Worm (Caenorhabditis elegans) whole organism, young adult: ENCODE data around the gene M163.21.

ENCODE experiments used
- B0019.2 ChIP-seq: fragments of 200-800 bp; sonication (Bioruptor generic); conservative IDR thresholded peaks from 2 replicates; pipeline ENCODE4 v1.3.6; 2022; ENCODE audit warnings: missing genetic modification reagents, missing genetic modification characterization, missing compliant biosample characterization
- B0261.1 ChIP-seq: sonication (generic microtip); optimal IDR thresholded peaks from 2 replicates; lab custom pipeline; 2016; ENCODE audit warnings: mild to moderate bottlenecking, missing genetic modification characterization, moderate library complexity, missing compliant biosample characterization
- B0336.3 ChIP-seq: fragments of 200-800 bp; sonication (Bioruptor generic); IDR thresholded peaks from 2 replicates; pipeline ENCODE4 v1.3.6; 2022; ENCODE audit warnings: missing genetic modification characterization, missing compliant biosample characterization
- D2030.7 ChIP-seq: fragments of 200-800 bp; sonication (Bioruptor generic); IDR thresholded peaks from 2 replicates; pipeline ENCODE4 v1.3.6; 2022; ENCODE audit warnings: missing genetic modification reagents, missing genetic modification characterization, missing compliant biosample characterization
- F23B12.7 ChIP-seq: sonication (generic microtip); optimal IDR thresholded peaks from 2 replicates; lab custom pipeline; 2017; ENCODE audit warnings: missing genetic modification characterization, mild to moderate bottlenecking, missing compliant biosample characterization, antibody characterized with exemption, moderate library complexity; ENCODE audit not compliant: insufficient read depth
- F37B4.10 ChIP-seq: fragments of 200-800 bp; sonication (Bioruptor generic); IDR thresholded peaks from 2 replicates; pipeline ENCODE4 v1.3.6; 2022; ENCODE audit warnings: missing genetic modification characterization, missing compliant biosample characterization
- F52B5.7 ChIP-seq: sonication (generic microtip); optimal IDR thresholded peaks from 2 replicates; lab custom pipeline; 2016; ENCODE audit warnings: mild to moderate bottlenecking, missing genetic modification characterization, missing compliant biosample characterization
- F57A8.1 ChIP-seq: fragments of 200-800 bp; sonication (Bioruptor generic); optimal IDR thresholded peaks from 2 replicates; lab custom pipeline; 2018; ENCODE audit warnings: mild to moderate bottlenecking, missing genetic modification characterization, moderate library complexity, missing compliant biosample characterization
- K12H6.12 ChIP-seq: fragments of 200-800 bp; sonication (Bioruptor generic); optimal IDR thresholded peaks from 2 replicates; lab custom pipeline; 2018; ENCODE audit warnings: mild to moderate bottlenecking, missing genetic modification characterization, missing compliant biosample characterization
- Y53F4B.3 ChIP-seq: fragments of 200-800 bp; sonication (Bioruptor generic); IDR thresholded peaks from 2 replicates; pipeline ENCODE4 v1.3.6; 2022; ENCODE audit warnings: missing genetic modification reagents, missing genetic modification characterization, missing compliant biosample characterization
- Y56A3A.18 ChIP-seq: fragments of 200-800 bp; sonication (Bioruptor generic); IDR thresholded peaks from 2 replicates; pipeline ENCODE4 v1.3.6; 2022; ENCODE audit warnings: missing genetic modification reagents, missing genetic modification characterization, missing compliant biosample characterization
- Y67H2A.10 ChIP-seq: fragments of 200-800 bp; sonication (Bioruptor generic); conservative IDR thresholded peaks from 2 replicates; pipeline ENCODE4 v1.3.6; 2022; ENCODE audit warnings: missing genetic modification reagents, missing genetic modification characterization, missing compliant biosample characterization
- akir-1 ChIP-seq: fragments of 200-800 bp; sonication (Bioruptor generic); optimal IDR thresholded peaks from 2 replicates; lab custom pipeline; 2018; ENCODE audit warnings: mild to moderate bottlenecking, missing genetic modification characterization, moderate library complexity, missing compliant biosample characterization
- ama-1 ChIP-seq, 3 experiments: fragments of 150-350 bp in 1 of 3; sonication (generic microtip) in 2 of 3; optimal IDR thresholded peaks; 2 replicates each; lab custom pipeline; 2014 to 2018; ENCODE audit warnings: missing biosample characterization in 2 of 3, missing genetic modification characterization in 2 of 3, missing genetic modification reagents in 2 of 3
- aptf-3 ChIP-seq: fragments of 200-800 bp; sonication (Bioruptor generic); IDR thresholded peaks from 2 replicates; pipeline ENCODE4 v1.3.6; 2022; ENCODE audit warnings: missing genetic modification characterization, missing compliant biosample characterization
- cebp-1 ChIP-seq, 2 experiments: fragments of 200-800 bp in 1 of 2; sonication (Bioruptor generic) in 1 of 2; sonication (generic microtip) in 1 of 2; IDR thresholded peaks in 1 of 2; optimal IDR thresholded peaks in 1 of 2; 2 replicates each; pipeline versions ENCODE4 v1.3.6 to Lab custom; 2017 to 2022; ENCODE audit warnings: missing compliant biosample characterization in 2 of 2, missing genetic modification characterization in 2 of 2, mild to moderate bottlenecking in 1 of 2, missing genetic modification reagents in 1 of 2, moderate library complexity in 1 of 2
- cebp-2 ChIP-seq: fragments of 200-800 bp; sonication (Bioruptor generic); IDR thresholded peaks from 2 replicates; pipeline ENCODE4 v1.3.6; 2022; ENCODE audit warnings: missing genetic modification characterization, missing compliant biosample characterization
- ceh-40 ChIP-seq: fragments of 200-800 bp; sonication (Bioruptor generic); IDR thresholded peaks from 2 replicates; pipeline ENCODE4 v1.3.6; 2022; ENCODE audit warnings: missing genetic modification characterization, missing compliant biosample characterization
- ceh-58 ChIP-seq: fragments of 200-800 bp; sonication (Bioruptor generic); IDR thresholded peaks from 2 replicates; pipeline ENCODE4 v1.3.6; 2022; ENCODE audit warnings: missing genetic modification characterization, missing compliant biosample characterization
- ceh-79 ChIP-seq: sonication (generic microtip); optimal IDR thresholded peaks from 2 replicates; lab custom pipeline; 2017; ENCODE audit warnings: mild to moderate bottlenecking, missing genetic modification characterization, missing compliant biosample characterization
- ceh-91 ChIP-seq: fragments of 200-800 bp; sonication (Bioruptor generic); IDR thresholded peaks from 2 replicates; pipeline ENCODE4 v1.3.6; 2022; ENCODE audit warnings: missing genetic modification reagents, missing genetic modification characterization, missing compliant biosample characterization
- die-1 ChIP-seq: sonication (generic microtip); optimal IDR thresholded peaks from 2 replicates; lab custom pipeline; 2016; ENCODE audit warnings: missing genotype, mild to moderate bottlenecking, missing genetic modification characterization, missing compliant biosample characterization
- dox-1 ChIP-seq: fragments of 200-800 bp; sonication (Bioruptor generic); IDR thresholded peaks from 2 replicates; pipeline ENCODE4 v1.3.6; 2022; ENCODE audit warnings: missing genetic modification reagents, missing genetic modification characterization, missing compliant biosample characterization
- dpff-1 ChIP-seq: sonication (generic microtip); optimal IDR thresholded peaks from 2 replicates; lab custom pipeline; 2017; ENCODE audit warnings: mild to moderate bottlenecking, missing genetic modification characterization, missing compliant biosample characterization
- dpl-1 ChIP-seq: fragments of 150-350 bp; optimal IDR thresholded peaks from 2 replicates; lab custom pipeline; 2014; ENCODE audit warnings: missing biosample characterization, missing genetic modification reagents, missing genetic modification characterization
- egl-44 ChIP-seq: fragments of 200-800 bp; sonication (Bioruptor generic); IDR thresholded peaks from 2 replicates; pipeline ENCODE4 v1.3.6; 2022; ENCODE audit warnings: missing genetic modification reagents, missing genetic modification characterization, missing compliant biosample characterization
- fkh-3 ChIP-seq: sonication (generic microtip); optimal IDR thresholded peaks from 2 replicates; lab custom pipeline; 2016; ENCODE audit warnings: mild to moderate bottlenecking, missing genetic modification characterization, missing compliant biosample characterization
- hlh-26 ChIP-seq: fragments of 200-800 bp; sonication (Bioruptor generic); conservative IDR thresholded peaks from 2 replicates; pipeline ENCODE4 v1.3.6; 2022; ENCODE audit warnings: missing genetic modification reagents, missing genetic modification characterization, missing compliant biosample characterization
- hmg-20 ChIP-seq: fragments of 200-800 bp; sonication (Bioruptor generic); IDR thresholded peaks from 2 replicates; pipeline ENCODE4 v1.3.6; 2022; ENCODE audit warnings: missing genetic modification reagents, missing genetic modification characterization, missing compliant biosample characterization
- let-607 ChIP-seq, 2 experiments: fragments of 200-800 bp in 1 of 2; sonication (Bioruptor generic) in 1 of 2; sonication (generic microtip) in 1 of 2; optimal IDR thresholded peaks; 2 replicates each; lab custom pipeline; 2016 to 2018; ENCODE audit warnings: mild to moderate bottlenecking in 2 of 2, missing compliant biosample characterization in 2 of 2, missing genetic modification characterization in 2 of 2, moderate library complexity in 2 of 2, missing genotype in 1 of 2
- lin-40 ChIP-seq: sonication (generic microtip); optimal IDR thresholded peaks from 2 replicates; lab custom pipeline; 2016; ENCODE audit warnings: missing genetic modification characterization, mild to moderate bottlenecking, missing compliant biosample characterization, missing genotype, missing genetic modification reagents
- lir-1 ChIP-seq: fragments of 200-800 bp; sonication (Bioruptor generic); conservative IDR thresholded peaks from 2 replicates; pipeline ENCODE4 v1.3.6; 2022; ENCODE audit warnings: missing genetic modification reagents, missing genetic modification characterization, missing compliant biosample characterization
- lsy-27 ChIP-seq: sonication (generic microtip); optimal IDR thresholded peaks from 2 replicates; lab custom pipeline; 2017; ENCODE audit warnings: missing genetic modification characterization, mild to moderate bottlenecking, missing compliant biosample characterization, antibody characterized with exemption, missing genotype, borderline replicate concordance; ENCODE audit not compliant: insufficient read depth
- madf-3 ChIP-seq: fragments of 200-800 bp; sonication (Bioruptor generic); IDR thresholded peaks from 2 replicates; pipeline ENCODE4 v1.3.6; 2022; ENCODE audit warnings: missing genetic modification reagents, missing genetic modification characterization, missing compliant biosample characterization
- nfya-2 ChIP-seq: fragments of 200-800 bp; sonication (Bioruptor generic); IDR thresholded peaks from 2 replicates; pipeline ENCODE4 v1.3.6; 2022; ENCODE audit warnings: missing genetic modification reagents, missing genetic modification characterization, missing compliant biosample characterization
- nfyb-1 ChIP-seq: fragments of 200-800 bp; sonication (Bioruptor generic); IDR thresholded peaks from 2 replicates; pipeline ENCODE4 v1.3.6; 2022; ENCODE audit warnings: missing genetic modification reagents, missing genetic modification characterization, missing compliant biosample characterization
- rpc-1 ChIP-seq, 2 experiments: fragments of 150-350 bp in 1 of 2; sonication (generic microtip) in 1 of 2; optimal IDR thresholded peaks; 2 replicates each; lab custom pipeline; 2014 to 2018; ENCODE audit warnings: missing biosample characterization in 1 of 2, missing genetic modification characterization in 1 of 2, missing genetic modification reagents in 1 of 2, missing genotype in 1 of 2
- sptf-2 ChIP-seq: fragments of 200-800 bp; sonication (Bioruptor generic); optimal IDR thresholded peaks from 2 replicates; lab custom pipeline; 2018; ENCODE audit warnings: mild to moderate bottlenecking, missing genetic modification characterization, missing compliant biosample characterization
- tbp1 ChIP-seq: fragments of 200-800 bp; sonication (Bioruptor generic); optimal IDR thresholded peaks from 2 replicates; lab custom pipeline; 2018; ENCODE audit warnings: mild to moderate bottlenecking, missing genetic modification characterization, missing compliant biosample characterization
- tlf-1 ChIP-seq: fragments of 200-800 bp; sonication (Bioruptor generic); optimal IDR thresholded peaks from 2 replicates; lab custom pipeline; 2018; ENCODE audit warnings: mild to moderate bottlenecking, missing genetic modification characterization, missing compliant biosample characterization
- unc-130 ChIP-seq: sonication (generic microtip); optimal IDR thresholded peaks from 2 replicates; lab custom pipeline; 2016; ENCODE audit warnings: missing genetic modification reagents, missing genetic modification characterization, missing compliant biosample characterization
- unc-62 ChIP-seq: fragments of 150-350 bp; optimal IDR thresholded peaks from 2 replicates; lab custom pipeline; 2014; ENCODE audit warnings: missing biosample characterization, missing genetic modification reagents, missing genetic modification characterization
- ztf-18 ChIP-seq: sonication (generic microtip); optimal IDR thresholded peaks from 2 replicates; lab custom pipeline; 2016; ENCODE audit warnings: missing genotype, mild to moderate bottlenecking, missing genetic modification characterization, missing compliant biosample characterization
- ztf-22 ChIP-seq: fragments of 200-800 bp; sonication (Bioruptor generic); optimal IDR thresholded peaks from 2 replicates; lab custom pipeline; 2018; ENCODE audit warnings: mild to moderate bottlenecking, missing genetic modification characterization, moderate library complexity, missing compliant biosample characterization
- ztf-25 ChIP-seq: fragments of 200-800 bp; sonication (Bioruptor generic); IDR thresholded peaks from 2 replicates; pipeline ENCODE4 v1.3.6; 2022; ENCODE audit warnings: missing genetic modification reagents, missing genetic modification characterization, missing compliant biosample characterization
- ztf-26 ChIP-seq: sonication (generic microtip); optimal IDR thresholded peaks from 2 replicates; lab custom pipeline; 2017; ENCODE audit warnings: missing genetic modification characterization, missing compliant biosample characterization

Gene M163.21

DNA sequence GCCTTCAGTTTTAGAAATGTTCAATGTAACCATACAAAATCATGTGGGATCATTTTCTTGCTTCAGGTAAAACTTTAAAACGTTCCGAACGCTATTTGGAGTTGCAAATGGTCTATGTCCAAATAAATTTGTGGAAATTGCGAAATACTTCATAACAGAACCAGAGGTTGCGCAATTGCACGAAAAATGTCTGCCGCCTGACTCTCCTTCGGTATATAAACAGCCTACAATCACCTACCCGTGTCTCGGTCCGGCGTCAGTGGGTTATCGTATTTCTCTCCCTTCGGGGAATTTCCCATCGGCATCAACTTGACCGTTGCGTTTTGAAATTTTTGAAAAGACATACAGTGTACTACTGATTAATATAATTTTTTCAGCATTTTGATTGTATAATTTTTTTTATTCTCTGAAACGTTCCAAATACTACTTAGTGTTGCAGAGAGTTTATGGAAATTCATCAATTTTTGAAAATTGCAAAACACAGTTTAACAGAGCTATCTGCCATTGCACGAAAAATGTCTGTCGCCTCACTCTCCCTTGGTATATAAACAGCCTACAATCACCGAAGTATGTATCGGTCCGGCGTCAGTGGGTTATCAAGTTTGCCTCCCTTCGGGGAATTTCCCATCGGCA lies 10.1 kb downstream of the M163.21 start (continued):
- TF ChIP-seq let-607 (tag; optimal IDR thresholded peaks at IDR 0.05; lab: Kevin White, UChicago) (peak; percentile 33 to 41), ztf-18 (tag; lab: Kevin White, UChicago) (peak; percentile 39), dpff-1 (tag; lab: Kevin White, UChicago) (no peak), lsy-27 (no peak), B0261.1 (tag; lab: Kevin White, UChicago) (peak; percentile 67), dox-1 (GFP tag; lab: Robert Waterston, UW) (no peak; the same call in 1 of the 2 replicates), cebp-1 (GFP tag; IDR thresholded peaks at IDR 0.05; lab: Robert Waterston, UW) (peak; percentile 99), cebp-1 (tag; optimal IDR thresholded peaks at IDR 0.05; lab: Kevin White, UChicago) (peak; percentile 100), ztf-22 (GFP tag; lab: Kevin White, UChicago) (no peak), dpl-1 (no peak), Y67H2A.10 (GFP tag; lab: Robert Waterston, UW) (no peak), Y56A3A.18 (peak; percentile 60; the same call in 1 of the 2 replicates), unc-130 (no peak), F52B5.7 (no peak), ceh-91 (GFP tag; lab: Robert Waterston, UW) (no peak), nfyb-1 (peak; percentile 74), K12H6.12 (tag; lab: Kevin White, UChicago) (no peak), tbp1 (GFP tag; lab: Kevin White, UChicago) (peak; percentile 76), ceh-79 (tag; lab: Kevin White, UChicago) (no peak), lin-40 (tag; lab: Kevin White, UChicago) (peak; percentile 81), cebp-2 (GFP tag; lab: Robert Waterston, UW) (peak; percentile 69; the same call in 1 of the 2 replicates), ztf-26 (peak; percentile 49), sptf-2 (GFP tag; lab: Kevin White, UChicago) (no peak), B0019.2 (GFP tag; lab: Robert Waterston, UW) (no peak), akir-1 (no peak), aptf-3 (no peak), hmg-20 (GFP tag; lab: Robert Waterston, UW) (0 out of 2 replicates have a peak, but pooled peaks have one; percentile 17), ceh-58 (no peak), nfya-2 (GFP tag; lab: Robert Waterston, UW) (no peak), D2030.7 (no peak), F37B4.10 (no peak), rpc-1 (optimal IDR thresholded peaks at IDR 0.05; lab: Kevin White, UChicago) (peak; percentile 65), rpc-1 (tag; optimal IDR thresholded peaks at IDR 0.05; lab: Kevin White, UChicago) (peak; percentile 55), B0336.3 (GFP tag; lab: Robert Waterston, UW) (0 out of 2 replicates have a peak, but pooled peaks have one; percentile 34), ama-1 (optimal IDR thresholded peaks at IDR 0.05; lab: Kevin White, UChicago) (no peak), ama-1 (GFP tag; optimal IDR thresholded peaks at IDR 0.05; lab: Kevin White, UChicago) (no peak), ceh-40 (GFP tag; lab: Robert Waterston, UW) (peak; percentile 79), egl-44 (peak; percentile 28; the same call in 1 of the 2 replicates), tlf-1 (no peak), fkh-3 (tag; lab: Kevin White, UChicago) (no peak), die-1 (tag; lab: Kevin White, UChicago) (no peak), F23B12.7 (no peak), ztf-25 (no peak), madf-3 (GFP tag; lab: Robert Waterston, UW) (0 out of 2 replicates have a peak, but pooled peaks have one; percentile 56), Y53F4B.3 (GFP tag; lab: Robert Waterston, UW) (no peak), unc-62 (GFP tag; lab: Kevin White, UChicago) (no peak), hlh-26 (GFP tag; lab: Robert Waterston, UW) (no peak), F57A8.1 (GFP tag; lab: Kevin White, UChicago) (no peak), lir-1 (GFP tag; lab: Robert Waterston, UW) (no peak)
